Worm (Caenorhabditis elegans): ENCODE data around the gene Y39B6A.3.

Gene Y39B6A.3

DNA sequence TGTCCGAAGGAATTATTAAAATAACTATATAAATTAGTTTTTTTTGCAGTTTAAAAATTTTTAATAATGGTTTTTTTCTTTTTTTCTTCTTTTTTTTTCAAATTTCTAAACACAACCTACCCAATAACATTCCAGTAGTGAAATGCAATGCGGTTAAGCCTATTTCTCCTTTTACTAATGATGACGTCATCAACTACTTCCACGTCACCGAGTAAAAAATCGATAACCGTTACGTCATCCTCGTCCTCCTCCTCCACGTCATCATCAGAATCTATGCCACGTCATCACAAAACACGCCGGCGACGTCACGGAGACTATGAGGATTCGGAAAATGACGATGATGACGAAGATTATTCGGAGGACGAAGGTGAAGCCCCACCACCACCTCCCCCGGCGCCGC, 15.2 kb downstream of the Y39B6A.3 start, which contains the start of gene hot-2:
TSS of gene hot-2 (plus strand) at position 134 of the 400 bp plus-strand sequence.
- no peak for TF ChIP-seq K02D7.2 (tag; optimal IDR thresholded peaks at IDR 0.05)
- TF ChIP-seq C38D4.7 (GFP tag; optimal IDR thresholded peaks at IDR 0.05) = no peak
- no peak for TF ChIP-seq nhr-11 (tag; optimal IDR thresholded peaks at IDR 0.05)
- TF ChIP-seq ceh-34 (tag; optimal IDR thresholded peaks at IDR 0.05) = no peak
- no peak for TF ChIP-seq C08G9.2 (tag; optimal IDR thresholded peaks at IDR 0.05)
- no peak for TF ChIP-seq sdc-2 (tag; optimal IDR thresholded peaks at IDR 0.05)
- no peak for TF ChIP-seq elt-2 (tag; optimal IDR thresholded peaks at IDR 0.05)
- no peak for TF ChIP-seq nfya-1 (tag; optimal IDR thresholded peaks at IDR 0.05)
- no peak for TF ChIP-seq ceh-14 (tag; optimal IDR thresholded peaks at IDR 0.05)
- no peak for TF ChIP-seq mec-3 (tag; optimal IDR thresholded peaks at IDR 0.05; ENCODE audit: borderline replicate concordance)
- no peak for TF ChIP-seq ama-1 (optimal IDR thresholded peaks at IDR 0.05)
- TF ChIP-seq nhr-232 (tag; optimal IDR thresholded peaks at IDR 0.05) = no peak
- TF ChIP-seq ceh-24 (tag; optimal IDR thresholded peaks at IDR 0.05) = no peak
- no peak for TF ChIP-seq hlh-15 (tag; optimal IDR thresholded peaks at IDR 0.05)
- TF ChIP-seq syd-9 (tag; optimal IDR thresholded peaks at IDR 0.05) = no peak
- no peak for TF ChIP-seq gmeb-2 (tag; optimal IDR thresholded peaks at IDR 0.05)

DNA sequence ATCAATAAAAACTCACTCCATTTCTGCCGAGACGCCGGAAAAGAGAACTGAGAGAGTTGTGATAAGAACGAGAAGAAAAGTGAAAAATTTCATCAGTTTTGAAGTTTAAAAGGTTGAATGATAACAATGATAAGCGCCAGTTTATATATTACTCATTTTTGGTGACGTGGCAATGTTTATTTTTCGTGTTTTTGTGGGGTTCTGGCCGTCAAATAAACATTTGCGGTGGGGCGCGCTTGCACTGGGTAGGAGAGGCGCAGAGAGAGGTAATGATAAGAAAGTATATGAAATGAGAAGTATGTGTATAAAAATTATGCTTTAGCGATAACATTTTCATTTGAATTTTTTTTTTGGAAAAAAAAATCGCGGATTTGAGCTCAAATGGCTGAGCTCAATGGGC, 31.1 kb downstream of the Y39B6A.3 start, which contains the start of gene Y39B6A.5:
TSS of gene Y39B6A.5 (minus strand) at position 214 of the 400 bp plus-strand sequence.
- TF ChIP-seq ztf-16 (tag; optimal IDR thresholded peaks at IDR 0.05) (no peak), elt-2 (tag; optimal IDR thresholded peaks at IDR 0.05) (peak; percentile 59)

- TF ChIP-seq ceh-31 (tag; optimal IDR thresholded peaks at IDR 0.05) (no peak), ceh-22 (tag; optimal IDR thresholded peaks at IDR 0.05) (no peak), hlh-8 (tag; optimal IDR thresholded peaks at IDR 0.05) (no peak), madf-2 (tag; optimal IDR thresholded peaks at IDR 0.05) (no peak), nhr-232 (tag; optimal IDR thresholded peaks at IDR 0.05) (no peak), ztf-16 (tag; optimal IDR thresholded peaks at IDR 0.05) (no peak), syd-9 (tag; optimal IDR thresholded peaks at IDR 0.05) (no peak), hlh-6 (tag; optimal IDR thresholded peaks at IDR 0.05) (no peak), pax-1 (tag; optimal IDR thresholded peaks at IDR 0.05) (no peak), ceh-6 (GFP tag; optimal IDR thresholded peaks at IDR 0.05) (no peak), T23F11.4 (GFP tag; optimal IDR thresholded peaks at IDR 0.05) (no peak), pqm-1 (tag; optimal IDR thresholded peaks at IDR 0.05) (no peak), lim-6 (tag; optimal IDR thresholded peaks at IDR 0.05) (no peak), odd-2 (tag; optimal IDR thresholded peaks at IDR 0.05) (no peak), ceh-14 (tag; optimal IDR thresholded peaks at IDR 0.05) (no peak), ets-4 (tag; optimal IDR thresholded peaks at IDR 0.05) (no peak), ama-1 (optimal IDR thresholded peaks at IDR 0.05) (no peak), K02D7.2 (tag; optimal IDR thresholded peaks at IDR 0.05) (no peak), ttx-3 (tag; optimal IDR thresholded peaks at IDR 0.05) (no peak)
Observed at ce11 chrV:19153806-19154205, 36.0 kb downstream of the Y39B6A.3 start, which contains the start of gene tsp-13. Gene tsp-13, plus strand, starts transcription at chrV:19154106.

ce11 chrV:19153244-19153643, 36.6 kb downstream of the Y39B6A.3 start:
- TF ChIP-seq ceh-6 (GFP tag; optimal IDR thresholded peaks at IDR 0.05) (no peak), ceh-45 (GFP tag; IDR thresholded peaks at IDR 0.05) (no peak), ceh-34 (tag; optimal IDR thresholded peaks at IDR 0.05) (peak; percentile 53), pha-2 (tag; optimal IDR thresholded peaks at IDR 0.05) (peak; percentile 31), nfya-1 (tag; optimal IDR thresholded peaks at IDR 0.05) (no peak), C08G9.2 (tag; optimal IDR thresholded peaks at IDR 0.05) (no peak), ceh-19 (GFP tag; optimal IDR thresholded peaks at IDR 0.05) (peak; percentile 21)

- no peak for TF ChIP-seq pqm-1 (tag; optimal IDR thresholded peaks at IDR 0.05)
- no peak for TF ChIP-seq zip-5 (tag; optimal IDR thresholded peaks at IDR 0.05)
- no peak for TF ChIP-seq pros-1 (tag; optimal IDR thresholded peaks at IDR 0.05)
- TF ChIP-seq mec-3 (tag; optimal IDR thresholded peaks at IDR 0.05; ENCODE audit: borderline replicate concordance) = no peak
- TF ChIP-seq ceh-45 (GFP tag; IDR thresholded peaks at IDR 0.05) = no peak
- no peak for TF ChIP-seq K02D7.2 (tag; optimal IDR thresholded peaks at IDR 0.05)
- no peak for TF ChIP-seq syd-9 (tag; optimal IDR thresholded peaks at IDR 0.05)
Observed at ce11 chrV:19152328-19152727, 37.5 kb downstream of the Y39B6A.3 start, which contains the start of gene Y39B6A.69. Gene Y39B6A.69, minus strand, starts transcription at chrV:19152428.
